Worm (Caenorhabditis elegans) whole organism, L1 larva: ENCODE measurements around the gene Y43F8B.14.
A peak's percentile ranks its signal among the peaks of the same experiment; 100 is the strongest.

Experiments
- C16A3.4 ChIP-seq: fragments of 150-350 bp; optimal IDR thresholded peaks from 2 replicates; lab custom pipeline; 2014; ENCODE audit warnings: missing biosample characterization, missing genetic modification characterization
- C34B4.2 ChIP-seq: sonication (generic microtip); optimal IDR thresholded peaks from 2 replicates; lab custom pipeline; 2017; ENCODE audit warnings: mild to moderate bottlenecking, missing genetic modification characterization, missing compliant biosample characterization
- aha-1 ChIP-seq: fragments of 150-350 bp; optimal IDR thresholded peaks from 2 replicates; lab custom pipeline; 2014; ENCODE audit warnings: missing biosample characterization, missing genetic modification characterization
- ama-1 ChIP-seq: fragments of 150-350 bp; optimal IDR thresholded peaks from 2 replicates; lab custom pipeline; 2014
- ceh-63 ChIP-seq: fragments of 200-800 bp; sonication (Bioruptor generic); optimal IDR thresholded peaks from 2 replicates; lab custom pipeline; 2018; ENCODE audit warnings: mild to moderate bottlenecking, missing genetic modification characterization, missing compliant biosample characterization
- ceh-8 ChIP-seq: fragments of 200-800 bp; sonication (Bioruptor generic); optimal IDR thresholded peaks from 2 replicates; lab custom pipeline; 2018; ENCODE audit warnings: mild to moderate bottlenecking, missing genetic modification characterization, moderate library complexity, missing compliant biosample characterization
- dpl-1 ChIP-seq, 3 experiments: fragments of 150-350 bp in 2 of 3; sonication (generic microtip) in 1 of 3; optimal IDR thresholded peaks; 2 replicates each; lab custom pipeline; 2014 to 2017; ENCODE audit warnings: missing biosample characterization in 3 of 3, missing genetic modification characterization in 3 of 3, missing genetic modification reagents in 3 of 3
- dsc-1 ChIP-seq: sonication (generic microtip); optimal IDR thresholded peaks from 2 replicates; lab custom pipeline; 2016; ENCODE audit warnings: mild to moderate bottlenecking, missing genetic modification characterization, missing compliant biosample characterization
- efl-1 ChIP-seq, 4 experiments: fragments of 150-350 bp; optimal IDR thresholded peaks in 3 of 4; peaks in 1 of 4; 1 replicate in 1 of 4; 2 replicates in 3 of 4; lab custom pipeline; 2014; ENCODE audit warnings: missing biosample characterization in 2 of 4, missing genetic modification characterization in 2 of 4, missing genetic modification reagents in 2 of 4
- efl-3 ChIP-seq: fragments of 200-800 bp; sonication (Bioruptor generic); optimal IDR thresholded peaks from 2 replicates; lab custom pipeline; 2018; ENCODE audit warnings: mild to moderate bottlenecking, missing genetic modification characterization, missing compliant biosample characterization
- egl-27 ChIP-seq, 2 experiments: fragments of 150-350 bp in 1 of 2; sonication (generic microtip); optimal IDR thresholded peaks; 3 replicates each; lab custom pipeline; 2017 to 2018; ENCODE audit warnings: missing biosample characterization in 2 of 2, missing genetic modification characterization in 2 of 2, missing genetic modification reagents in 2 of 2
- elt-2 ChIP-seq: sonication (generic microtip); optimal IDR thresholded peaks from 2 replicates; lab custom pipeline; 2016; ENCODE audit warnings: missing genetic modification characterization, mild to moderate bottlenecking, inconsistent platforms, missing compliant biosample characterization, missing genetic modification reagents
- elt-3 ChIP-seq, 6 experiments: fragments of 150-350 bp in 1 of 6; sonication (generic microtip); optimal IDR thresholded peaks; 2 replicates each; lab custom pipeline; 2017 to 2018; ENCODE audit warnings: missing biosample characterization in 6 of 6, missing genetic modification characterization in 6 of 6, inconsistent platforms in 1 of 6
- ets-5 ChIP-seq: fragments of 200-800 bp; sonication (Bioruptor generic); IDR thresholded peaks from 2 replicates; pipeline ENCODE4 v1.3.6; 2022; ENCODE audit warnings: missing genetic modification characterization, missing compliant biosample characterization
- grh-1 ChIP-seq: fragments of 200-800 bp; sonication (Bioruptor generic); IDR thresholded peaks from 2 replicates; pipeline ENCODE4 v1.3.6; 2022; ENCODE audit warnings: missing genetic modification reagents, missing genetic modification characterization, missing compliant biosample characterization
- hlh-17 ChIP-seq: fragments of 200-800 bp; sonication (Bioruptor generic); optimal IDR thresholded peaks from 2 replicates; lab custom pipeline; 2018; ENCODE audit warnings: missing genetic modification characterization, mild to moderate bottlenecking, missing compliant biosample characterization, moderate library complexity, borderline replicate concordance
- jun-1 ChIP-seq: fragments of 150-350 bp; optimal IDR thresholded peaks from 2 replicates; lab custom pipeline; 2014; ENCODE audit warnings: missing biosample characterization, missing genetic modification reagents, missing genetic modification characterization
- lin-14 ChIP-seq: fragments of 200-800 bp; sonication (Bioruptor generic); optimal IDR thresholded peaks from 2 replicates; lab custom pipeline; 2018; ENCODE audit warnings: mild to moderate bottlenecking, missing genetic modification characterization, moderate library complexity, missing compliant biosample characterization
- lin-15B ChIP-seq: fragments of 150-350 bp; sonication (generic microtip); optimal IDR thresholded peaks from 3 replicates; lab custom pipeline; 2014; ENCODE audit warnings: missing biosample characterization, missing genetic modification characterization
- lin-35 ChIP-seq, 2 experiments: fragments of 150-350 bp; optimal IDR thresholded peaks; 2 replicates each; lab custom pipeline; 2014; ENCODE audit warnings: missing biosample characterization in 2 of 2, missing genetic modification characterization in 2 of 2, missing genetic modification reagents in 2 of 2
- lin-39 ChIP-seq: fragments of 150-350 bp; optimal IDR thresholded peaks from 2 replicates; lab custom pipeline; 2014; ENCODE audit warnings: missing biosample characterization, missing genetic modification reagents, missing genetic modification characterization
- lir-3 ChIP-seq: sonication (generic microtip); optimal IDR thresholded peaks from 2 replicates; lab custom pipeline; 2016; ENCODE audit warnings: mild to moderate bottlenecking, missing genetic modification characterization, moderate library complexity, missing compliant biosample characterization; ENCODE audit not compliant: poor library complexity
- mab-9 ChIP-seq: fragments of 200-800 bp; sonication (Bioruptor generic); IDR thresholded peaks from 2 replicates; pipeline ENCODE4 v1.3.6; 2022; ENCODE audit warnings: missing genetic modification reagents, missing genetic modification characterization, missing compliant biosample characterization
- mdl-1 ChIP-seq, 2 experiments: fragments of 150-350 bp; optimal IDR thresholded peaks; 2 replicates each; lab custom pipeline; 2014 to 2017; ENCODE audit warnings: missing biosample characterization in 2 of 2, missing genetic modification characterization in 2 of 2, inconsistent platforms in 1 of 2
- mef-2 ChIP-seq: fragments of 150-350 bp; optimal IDR thresholded peaks from 2 replicates; lab custom pipeline; 2014; ENCODE audit warnings: missing biosample characterization, missing genetic modification characterization
- nhr-84 ChIP-seq: sonication (generic microtip); optimal IDR thresholded peaks from 2 replicates; lab custom pipeline; 2017; ENCODE audit warnings: missing biosample characterization, missing genetic modification characterization
- nhr-85 ChIP-seq: sonication (generic microtip); peaks from one replicate; lab custom pipeline; 2016; ENCODE audit warnings: missing genetic modification characterization, inconsistent platforms, missing compliant biosample characterization
- pax-3 ChIP-seq: fragments of 200-800 bp; sonication (Bioruptor generic); optimal IDR thresholded peaks from 2 replicates; lab custom pipeline; 2018; ENCODE audit warnings: mild to moderate bottlenecking, missing genetic modification characterization, moderate library complexity, missing compliant biosample characterization
- rnt-1 ChIP-seq: sonication (generic microtip); optimal IDR thresholded peaks from 2 replicates; lab custom pipeline; 2016; ENCODE audit warnings: mild to moderate bottlenecking, missing genetic modification characterization, moderate library complexity, missing compliant biosample characterization
- snpc-4 ChIP-seq: fragments of 150-350 bp; optimal IDR thresholded peaks from 2 replicates; lab custom pipeline; 2014; ENCODE audit warnings: missing biosample characterization, missing genetic modification characterization
- snu-23 ChIP-seq: sonication (generic microtip); optimal IDR thresholded peaks from 2 replicates; lab custom pipeline; 2016; ENCODE audit warnings: missing genetic modification characterization, missing compliant biosample characterization
- sptf-1 ChIP-seq: fragments of 150-350 bp; optimal IDR thresholded peaks from 2 replicates; lab custom pipeline; 2014; ENCODE audit warnings: missing biosample characterization, missing genetic modification characterization
- sup-37 ChIP-seq: fragments of 200-800 bp; sonication (Bioruptor generic); optimal IDR thresholded peaks from 2 replicates; lab custom pipeline; 2018; ENCODE audit warnings: mild to moderate bottlenecking, missing genetic modification characterization, missing compliant biosample characterization
- swsn-7 ChIP-seq: sonication (generic microtip); optimal IDR thresholded peaks from 2 replicates; lab custom pipeline; 2016; ENCODE audit warnings: missing genetic modification characterization, missing compliant biosample characterization
- tlp-1 ChIP-seq: fragments of 150-350 bp; optimal IDR thresholded peaks from 2 replicates; lab custom pipeline; 2014; ENCODE audit warnings: missing biosample characterization, missing genetic modification characterization
- unc-86 ChIP-seq: sonication (generic microtip); optimal IDR thresholded peaks from 2 replicates; lab custom pipeline; 2016; ENCODE audit warnings: missing genetic modification characterization, missing compliant biosample characterization
- unc-98 ChIP-seq: fragments of 200-800 bp; sonication (Bioruptor generic); IDR thresholded peaks from 2 replicates; pipeline ENCODE4 v1.3.6; 2022; ENCODE audit warnings: missing genetic modification characterization, missing compliant biosample characterization
- zip-4 ChIP-seq: fragments of 200-800 bp; sonication (Bioruptor generic); optimal IDR thresholded peaks from 2 replicates; lab custom pipeline; 2018; ENCODE audit warnings: mild to moderate bottlenecking, missing genetic modification characterization, moderate library complexity, missing compliant biosample characterization

Gene Y43F8B.14

DNA sequence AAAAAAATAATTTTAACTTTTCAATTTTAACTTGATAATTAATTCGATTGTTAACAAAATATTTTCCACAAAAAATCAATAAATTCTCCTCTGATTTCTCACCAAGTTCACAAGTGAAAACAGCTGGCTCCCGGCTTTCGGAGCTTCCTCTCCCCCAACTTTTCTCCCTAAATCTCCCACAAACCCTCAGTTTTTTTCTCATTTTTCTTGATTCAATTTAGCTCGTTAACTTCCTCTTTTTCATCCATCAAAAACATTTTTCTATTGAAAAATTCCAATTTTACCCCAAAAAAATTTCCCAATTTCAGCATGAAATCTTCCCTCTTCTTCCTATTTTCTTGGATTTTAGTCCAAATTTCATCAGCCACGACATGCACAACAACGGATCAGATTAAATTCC, 14.6 kb upstream of the Y43F8B.14 start, which contains the start of gene Y43F8B.11:
TSS of gene Y43F8B.11 (plus strand) at position 301 of the 400 bp plus-strand sequence.
- TF ChIP-seq mdl-1 (tag; optimal IDR thresholded peaks at IDR 0.05; lab: Kevin White, UChicago) (no peak), elt-3 (tag; optimal IDR thresholded peaks at IDR 0.05; lab: Kevin White, UChicago) (no peak), lir-3 (tag; lab: Kevin White, UChicago) (no peak), ceh-8 (GFP tag; lab: Kevin White, UChicago) (no peak), sup-37 (GFP tag; lab: Kevin White, UChicago) (no peak), egl-27 (tag; optimal IDR thresholded peaks at IDR 0.05; lab: Kevin White, UChicago) (no peak), sptf-1 (tag; lab: Kevin White, UChicago) (no peak), nhr-85 (tag; lab: Kevin White, UChicago) (peak; percentile 38), dsc-1 (tag; lab: Kevin White, UChicago) (peak; percentile 48), aha-1 (tag; lab: Kevin White, UChicago) (no peak), jun-1 (tag; lab: Kevin White, UChicago) (no peak)

DNA sequence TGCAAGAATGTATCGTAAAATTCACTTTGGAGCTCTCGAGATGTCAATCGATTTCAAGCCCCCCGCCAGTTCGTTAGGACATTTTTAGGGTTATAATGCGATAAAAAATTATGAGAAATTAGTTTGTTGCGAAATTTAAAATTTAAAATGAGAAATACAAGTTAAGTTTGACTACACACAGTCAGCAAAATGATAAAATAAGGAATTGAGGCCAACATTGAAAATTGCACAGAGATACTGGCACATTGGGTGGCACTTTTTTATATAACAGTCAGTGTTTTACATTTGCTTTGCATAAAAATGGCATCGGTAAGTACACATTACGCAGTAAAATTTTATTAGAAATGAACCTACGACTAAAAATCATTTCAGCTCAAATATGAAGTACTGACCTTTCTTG, 12.3 kb upstream of the Y43F8B.14 start, which contains the start of gene Y43F8B.12:
TSS of gene Y43F8B.12 (plus strand) at position 301 of the 400 bp plus-strand sequence.
- TF ChIP-seq ets-5 (GFP tag; lab: Robert Waterston, UW) (no peak), grh-1 (GFP tag; lab: Robert Waterston, UW) (no peak), lin-39 (tag; lab: Kevin White, UChicago) (no peak), swsn-7 (tag; lab: Kevin White, UChicago) (no peak), lin-15B (tag; lab: Kevin White, UChicago) (no peak), elt-3 (tag; optimal IDR thresholded peaks at IDR 0.05; lab: Kevin White, UChicago) (no peak), nhr-85 (tag; lab: Kevin White, UChicago) (no peak), snu-23 (no peak), zip-4 (no peak), nhr-84 (tag; lab: Kevin White, UChicago) (no peak), efl-3 (GFP tag; lab: Kevin White, UChicago) (no peak), ama-1 (lab: Kevin White, UChicago) (no peak), mab-9 (no peak), efl-1 (optimal IDR thresholded peaks at IDR 0.05; lab: Kevin White, UChicago) (no peak), efl-1 (GFP tag; optimal IDR thresholded peaks at IDR 0.05 in 1 of 2; lab: Kevin White, UChicago) (no peak), C16A3.4 (tag; lab: Kevin White, UChicago) (no peak), C34B4.2 (no peak)

DNA sequence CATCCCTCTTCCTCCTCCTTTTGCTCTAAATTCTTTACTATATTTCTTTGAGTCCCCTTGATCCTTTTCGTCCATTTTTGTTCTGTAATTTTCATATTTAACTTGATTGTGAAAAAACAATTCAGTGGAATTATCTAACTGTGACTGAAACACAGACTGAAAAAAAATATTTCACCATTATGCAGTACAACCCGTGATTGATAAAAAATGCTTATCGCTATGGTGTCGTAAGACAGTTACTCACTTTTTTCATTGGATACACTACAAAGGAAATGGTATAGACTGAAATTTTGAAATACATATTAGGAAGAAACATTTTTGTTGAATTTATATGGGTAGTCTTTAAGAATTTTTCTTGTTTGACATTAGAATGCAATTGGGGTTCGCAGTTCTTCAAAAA, 11.8 kb upstream of the Y43F8B.14 start, which contains the start of gene Y43F8B.23:
TSS of gene Y43F8B.23 (minus strand) at position 75 of the 400 bp plus-strand sequence.
- peak in 1 of 2 experiments; percentile 7 for TF ChIP-seq lin-35 (GFP tag; optimal IDR thresholded peaks at IDR 0.05; lab: Kevin White, UChicago)
- TF ChIP-seq snpc-4 = no peak
- TF ChIP-seq mef-2 (tag; lab: Kevin White, UChicago) = no peak
- TF ChIP-seq hlh-17 (GFP tag; lab: Kevin White, UChicago) = no peak
- TF ChIP-seq elt-2 (tag; lab: Kevin White, UChicago) = peak; percentile 48
- TF ChIP-seq pax-3 (tag; lab: Kevin White, UChicago) = no peak

DNA sequence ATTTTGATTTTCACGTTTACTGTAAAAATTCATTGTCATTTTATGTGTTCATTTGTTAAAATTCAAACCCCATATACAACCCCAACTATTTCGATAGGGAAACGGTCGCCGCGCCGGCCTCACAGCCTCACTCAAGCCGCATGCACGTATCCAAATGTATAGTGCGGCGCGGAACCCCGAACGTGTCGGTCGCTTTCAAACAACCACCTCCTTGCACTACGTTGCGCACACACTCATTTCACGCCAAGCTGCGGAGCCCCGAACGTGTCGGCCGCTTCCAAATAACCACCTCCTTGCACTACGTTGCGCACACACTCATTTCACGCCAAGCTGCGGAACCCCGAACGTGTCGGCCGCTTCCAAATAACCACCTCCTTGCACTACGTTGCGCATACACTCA, 11.0 kb upstream of the Y43F8B.14 start:
- peak; percentile 48 for TF ChIP-seq snpc-4

DNA sequence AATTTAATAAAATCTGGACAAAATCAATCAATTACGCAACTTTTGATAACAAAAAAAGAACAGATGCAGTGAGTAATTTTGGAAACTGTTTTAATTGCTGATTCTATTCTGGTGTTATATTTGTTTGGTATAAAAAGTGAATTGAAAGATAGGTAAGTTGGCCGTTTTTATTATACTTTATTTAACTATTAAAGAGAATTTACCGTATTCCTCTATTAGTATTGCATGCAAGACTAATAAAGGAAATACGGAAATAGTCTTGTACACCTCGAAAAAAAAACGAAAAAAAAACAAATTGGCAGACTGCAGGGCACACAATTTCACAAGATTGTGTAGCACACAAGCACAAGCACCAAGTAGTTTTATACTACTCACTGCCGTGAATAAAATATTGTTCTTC, 6.8 kb upstream of the Y43F8B.14 start, which contains the start of gene Y43F8B.25:
TSS of gene Y43F8B.25 (plus strand) at position 301 of the 400 bp plus-strand sequence.
- TF ChIP-seq unc-98 (GFP tag; lab: Robert Waterston, UW) = no peak
- no peak for TF ChIP-seq dpl-1 (GFP tag; optimal IDR thresholded peaks at IDR 0.05; lab: Kevin White, UChicago)
- TF ChIP-seq ceh-8 (GFP tag; lab: Kevin White, UChicago) = no peak
- TF ChIP-seq tlp-1 (tag; lab: Kevin White, UChicago) = no peak
- TF ChIP-seq ceh-63 = no peak
- TF ChIP-seq zip-4 = no peak
- no peak for TF ChIP-seq lin-14 (GFP tag; lab: Kevin White, UChicago)
- no peak for TF ChIP-seq rnt-1 (tag; lab: Kevin White, UChicago)
- no peak for TF ChIP-seq unc-86
